Fruit fly (Drosophila melanogaster) whole organism, prepupa: Measurements from ENCODE around the gene Ag5r.

Experiments
- CG11294 ChIP-seq: fragments of 200-800 bp; sonication (Bioruptor generic); IDR thresholded peaks from 2 replicates; pipeline ENCODE4 v1.3.6; 2022; ENCODE audit warnings: missing biosample characterization, missing genetic modification characterization
- CG15336 ChIP-seq: fragments of 200-800 bp; sonication (Bioruptor generic); IDR thresholded peaks from 2 replicates; pipeline ENCODE4 v1.3.6; 2022; ENCODE audit warnings: missing biosample characterization, missing genetic modification characterization
- CG6276 ChIP-seq: fragments of 200-800 bp; sonication (Bioruptor generic); optimal IDR thresholded peaks from 2 replicates; lab custom pipeline; 2017; ENCODE audit warnings: missing biosample characterization, mild to moderate bottlenecking, missing genetic modification characterization
- CG6854 ChIP-seq: fragments of 200-800 bp; sonication (Bioruptor generic); optimal IDR thresholded peaks from 2 replicates; lab custom pipeline; 2017; ENCODE audit warnings: missing biosample characterization, mild to moderate bottlenecking, missing genetic modification characterization
- Hr38 ChIP-seq: sonication (Bioruptor generic); optimal IDR thresholded peaks from 2 replicates; lab custom pipeline; 2016; ENCODE audit warnings: missing biosample characterization, missing genetic modification characterization
- Hr4 ChIP-seq: fragments of 200-800 bp; sonication (Bioruptor generic); optimal IDR thresholded peaks from 3 replicates; lab custom pipeline; 2016; ENCODE audit warnings: missing biosample characterization, missing genetic modification characterization
- cyc ChIP-seq: fragments of 200-800 bp; sonication (Bioruptor generic); optimal IDR thresholded peaks from 3 replicates; lab custom pipeline; 2016; ENCODE audit warnings: missing biosample characterization, missing genetic modification characterization
- esn ChIP-seq: fragments of 200-800 bp; sonication (Bioruptor generic); optimal IDR thresholded peaks from 2 replicates; lab custom pipeline; 2016; ENCODE audit warnings: missing biosample characterization, mild to moderate bottlenecking, missing genetic modification characterization, moderate library complexity
- fd85E ChIP-seq: fragments of 200-800 bp; sonication (Bioruptor generic); optimal IDR thresholded peaks from 3 replicates; lab custom pipeline; 2016; ENCODE audit warnings: missing biosample characterization, missing genetic modification characterization
- lz ChIP-seq: fragments of 200-800 bp; sonication (Bioruptor generic); optimal IDR thresholded peaks from 3 replicates; lab custom pipeline; 2016; ENCODE audit warnings: missing biosample characterization, missing genetic modification characterization
- pdm3 ChIP-seq: fragments of 200-800 bp; sonication (Bioruptor generic); optimal IDR thresholded peaks from 3 replicates; lab custom pipeline; 2016; ENCODE audit warnings: missing biosample characterization, missing genetic modification characterization
- salr ChIP-seq, 2 experiments: fragments of 200-800 bp; sonication (Bioruptor generic); optimal IDR thresholded peaks; 3 replicates each; lab custom pipeline; 2016 to 2018; ENCODE audit warnings: missing biosample characterization in 2 of 2, missing genetic modification characterization in 2 of 2, mild to moderate bottlenecking in 1 of 2
- ss ChIP-seq, 2 experiments: fragments of 200-800 bp; sonication (Bioruptor generic); optimal IDR thresholded peaks; 2 replicates in 1 of 2; 3 replicates in 1 of 2; lab custom pipeline; 2017 to 2018; ENCODE audit warnings: mild to moderate bottlenecking in 2 of 2, missing biosample characterization in 2 of 2, missing genetic modification characterization in 2 of 2, moderate library complexity in 1 of 2

DNA sequence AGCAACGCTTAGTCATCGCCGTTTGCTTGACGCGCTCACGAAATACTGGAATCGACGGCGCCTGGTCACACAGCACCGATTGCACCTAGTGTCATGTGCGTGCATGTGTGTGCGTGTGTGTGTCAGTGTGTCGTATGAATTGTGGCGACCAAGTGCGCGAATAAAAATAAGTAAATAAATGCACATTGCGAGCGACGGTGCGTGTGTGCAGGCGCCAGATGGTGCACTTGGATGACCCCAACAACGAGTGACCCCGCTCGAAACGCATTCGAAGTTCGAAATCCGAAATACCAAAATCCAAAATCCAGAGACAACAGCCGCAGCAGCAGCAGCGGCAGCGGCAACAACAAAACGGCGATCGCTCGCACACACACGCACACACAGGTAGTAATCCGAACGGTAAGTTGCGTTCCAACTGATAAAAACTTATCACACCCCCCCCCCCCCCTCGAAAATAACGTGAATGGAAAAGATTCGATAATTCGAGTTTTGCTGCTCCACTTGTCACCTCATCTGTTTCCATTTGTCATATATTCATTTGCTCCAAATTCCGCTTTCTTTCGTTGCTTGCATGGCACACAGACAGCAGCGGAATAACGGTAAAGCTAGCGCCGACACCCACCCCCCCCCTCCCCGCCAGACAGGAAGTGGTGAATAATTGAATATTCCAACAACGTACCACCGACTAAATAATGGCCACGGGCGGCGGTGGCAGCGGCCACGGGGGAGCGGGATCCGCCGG, 46.4 kb upstream of the Ag5r start, which contains the start of gene CG14411:
- TF ChIP-seq esn (GFP tag; lab: Kevin White, UChicago), result no peak
- TF ChIP-seq fd85E (GFP tag; lab: Kevin White, UChicago), result no peak
- TF ChIP-seq CG15336 (GFP tag; lab: Robert Waterston, UW), result no peak
- TF ChIP-seq Hr38 (GFP tag; lab: Kevin White, UChicago), result no peak
- TF ChIP-seq salr (GFP tag; optimal IDR thresholded peaks at IDR 0.05; lab: Kevin White, UChicago), result no peak
- TF ChIP-seq Hr4 (GFP tag; lab: Kevin White, UChicago), result no peak
- TF ChIP-seq CG6854 (GFP tag; lab: Kevin White, UChicago), result peak; percentile 7
- no peak for TF ChIP-seq lz (GFP tag; lab: Kevin White, UChicago)
- no peak for TF ChIP-seq cyc (GFP tag; lab: Kevin White, UChicago)
- no peak for TF ChIP-seq CG6276 (GFP tag; lab: Kevin White, UChicago)
- TF ChIP-seq ss (GFP tag; optimal IDR thresholded peaks at IDR 0.05; lab: Kevin White, UChicago), result no peak
- TF ChIP-seq CG11294, result no peak
- TF ChIP-seq pdm3 (GFP tag; lab: Kevin White, UChicago), result no peak
